Fruit fly (Drosophila melanogaster): ENCODE measurements around the gene Arp5.
A peak's percentile ranks its signal among the peaks of the same experiment; 100 is the strongest.

Arp5 gene

dm6 chr3R:18185385-18185784, at the start of gene Arp5, which contains the start of gene CG7208 (continued):
- no peak for TF ChIP-seq C15 (GFP tag; IDR thresholded peaks at IDR 0.05)
- TF ChIP-seq en (GFP tag; optimal IDR thresholded peaks at IDR 0.05), result peak; percentile 0
- no peak for TF ChIP-seq Neu2 (GFP tag; optimal IDR thresholded peaks at IDR 0.05; ENCODE audit: borderline replicate concordance)
- TF ChIP-seq MTF-1 (GFP tag; optimal IDR thresholded peaks at IDR 0.05; ENCODE audit: borderline replicate concordance), result no peak
- peak; percentile 62 for TF ChIP-seq fu2 (GFP tag; optimal IDR thresholded peaks at IDR 0.05)
- peak; percentile 7 for TF ChIP-seq CG12219 (GFP tag; optimal IDR thresholded peaks at IDR 0.05)
- no peak for TF ChIP-seq Asciz (GFP tag; optimal IDR thresholded peaks at IDR 0.05)
- TF ChIP-seq lmd (GFP tag; IDR thresholded peaks at IDR 0.05), result peak; percentile 61; the same call in 1 of the 2 replicates
- TF ChIP-seq wek (GFP tag; optimal IDR thresholded peaks at IDR 0.05), result no peak
- peak; percentile 72 for TF ChIP-seq Bteb2 (GFP tag; optimal IDR thresholded peaks at IDR 0.05)
- TF ChIP-seq CG10274 (GFP tag; optimal IDR thresholded peaks at IDR 0.05), result no peak
- peak; percentile 48 for TF ChIP-seq ewg (GFP tag; optimal IDR thresholded peaks at IDR 0.05)
- TF ChIP-seq bsh (GFP tag; optimal IDR thresholded peaks at IDR 0.05), result peak in 1 of 2 experiments; percentile 70
- peak; percentile 90 for TF ChIP-seq Ets65A (GFP tag)
- peak; percentile 39 for TF ChIP-seq Adf1 (GFP tag; IDR thresholded peaks at IDR 0.05)
- TF ChIP-seq CG10462 (GFP tag; optimal IDR thresholded peaks at IDR 0.05), result peak; percentile 44
- no peak for TF ChIP-seq eve (GFP tag; optimal IDR thresholded peaks at IDR 0.05)
- no peak for TF ChIP-seq z (GFP tag; IDR thresholded peaks at IDR 0.05)
- peak; percentile 34 for TF ChIP-seq CG3995 (GFP tag; optimal IDR thresholded peaks at IDR 0.05)
- TF ChIP-seq inv (GFP tag; IDR thresholded peaks at IDR 0.05; ENCODE audit: partially characterized antibody), result no peak
- TF ChIP-seq CG12942 (GFP tag; optimal IDR thresholded peaks at IDR 0.05), result peak; percentile 69
- TF ChIP-seq CG17912 (GFP tag; optimal IDR thresholded peaks at IDR 0.05), result no peak
- TF ChIP-seq CG4820 (GFP tag; optimal IDR thresholded peaks at IDR 0.05), result peak; percentile 34
- TF ChIP-seq dimm (GFP tag; IDR thresholded peaks at IDR 0.05), result no peak
- peak; percentile 71 for TF ChIP-seq tin (GFP tag; optimal IDR thresholded peaks at IDR 0.05)
- no peak for TF ChIP-seq hbn (GFP tag; IDR thresholded peaks at IDR 0.05; ENCODE audit: partially characterized antibody)
- peak; percentile 11 for TF ChIP-seq disco-r (GFP tag; optimal IDR thresholded peaks at IDR 0.05)
- TF ChIP-seq CG1233 (GFP tag; optimal IDR thresholded peaks at IDR 0.05), result peak; percentile 64
- no peak for TF ChIP-seq CG2875 (GFP tag; optimal IDR thresholded peaks at IDR 0.05)
- TF ChIP-seq mirr (GFP tag; optimal IDR thresholded peaks at IDR 0.05), result no peak
- peak; percentile 38 for TF ChIP-seq Bdp1 (GFP tag; optimal IDR thresholded peaks at IDR 0.05)
- peak; percentile 34 for TF ChIP-seq cato (GFP tag; optimal IDR thresholded peaks at IDR 0.05; ENCODE audit: borderline replicate concordance)
- TF ChIP-seq CG18619 (GFP tag; optimal IDR thresholded peaks at IDR 0.05), result peak; percentile 59
- no peak for TF ChIP-seq yki (optimal IDR thresholded peaks at IDR 0.05)
- TF ChIP-seq stc (GFP tag; IDR thresholded peaks at IDR 0.05), result peak; percentile 64; the same call in 1 of the 2 replicates
- TF ChIP-seq CG8924 (tag; optimal IDR thresholded peaks at IDR 0.05), result peak; percentile 65
- TF ChIP-seq Poxn (GFP tag; IDR thresholded peaks at IDR 0.05), result no peak
- TF ChIP-seq CG2120 (GFP tag; optimal IDR thresholded peaks at IDR 0.05), result peak; percentile 91
- peak; percentile 51 for TF ChIP-seq pzg (GFP tag; optimal IDR thresholded peaks at IDR 0.05)
- no peak for TF ChIP-seq tll (GFP tag; optimal IDR thresholded peaks at IDR 0.05)
- no peak for TF ChIP-seq Deaf1 (tag; optimal IDR thresholded peaks at IDR 0.05)
- TF ChIP-seq Ptx1 (GFP tag; IDR thresholded peaks at IDR 0.05), result peak; percentile 62
- TF ChIP-seq CG10565 (GFP tag; optimal IDR thresholded peaks at IDR 0.05), result no peak
- TF ChIP-seq BEAF-32 (GFP tag; optimal IDR thresholded peaks at IDR 0.05), result peak; percentile 41
- TF ChIP-seq CG11723 (GFP tag; optimal IDR thresholded peaks at IDR 0.05), result no peak
- TF ChIP-seq CG14965 (GFP tag; optimal IDR thresholded peaks at IDR 0.05; ENCODE audit: borderline replicate concordance), result no peak
- no peak for TF ChIP-seq cg (GFP tag; optimal IDR thresholded peaks at IDR 0.05)
- TF ChIP-seq CG32772 (GFP tag; IDR thresholded peaks at IDR 0.05), result no peak
- no peak for TF ChIP-seq D19A (tag; optimal IDR thresholded peaks at IDR 0.05)
- peak; percentile 19; the same call in 1 of the 2 replicates for TF ChIP-seq ro (GFP tag; IDR thresholded peaks at IDR 0.05)
- no peak for TF ChIP-seq ham (GFP tag; IDR thresholded peaks at IDR 0.05)
